Worm (Caenorhabditis elegans) whole organism, young adult: ENCODE measurements around the gene qdpr-1.
"Not testable (repeated sequence)": the region's sequence is repeated elsewhere in the genome, so short reads cannot be mapped to it uniquely, and the experiment has no call there.

ENCODE experiments used
- B0261.1 ChIP-seq: sonication (generic microtip); optimal IDR thresholded peaks from 2 replicates; lab custom pipeline; 2016; ENCODE audit warnings: mild to moderate bottlenecking, missing genetic modification characterization, moderate library complexity, missing compliant biosample characterization
- C06A6.2 ChIP-seq: fragments of 200-800 bp; sonication (Bioruptor generic); conservative IDR thresholded peaks from 2 replicates; pipeline ENCODE4 v1.3.6; 2022; ENCODE audit warnings: missing genetic modification characterization, missing compliant biosample characterization
- C17E4.6 ChIP-seq: fragments of 200-800 bp; sonication (Bioruptor generic); IDR thresholded peaks from 2 replicates; pipeline ENCODE4 v1.3.6; 2022; ENCODE audit warnings: missing genetic modification reagents, missing genetic modification characterization, missing compliant biosample characterization
- D2030.7 ChIP-seq: fragments of 200-800 bp; sonication (Bioruptor generic); IDR thresholded peaks from 2 replicates; pipeline ENCODE4 v1.3.6; 2022; ENCODE audit warnings: missing genetic modification reagents, missing genetic modification characterization, missing compliant biosample characterization
- F33H1.4 ChIP-seq: fragments of 200-800 bp; sonication (Bioruptor generic); IDR thresholded peaks from 2 replicates; pipeline ENCODE4 v1.3.6; 2022; ENCODE audit warnings: missing genetic modification reagents, missing genetic modification characterization, missing compliant biosample characterization
- F57C9.4 ChIP-seq: sonication (generic microtip); optimal IDR thresholded peaks from 2 replicates; lab custom pipeline; 2017; ENCODE audit warnings: mild to moderate bottlenecking, missing genetic modification characterization, missing compliant biosample characterization
- K11D2.4 ChIP-seq: fragments of 200-800 bp; sonication (Bioruptor generic); IDR thresholded peaks from 2 replicates; pipeline ENCODE4 v1.3.6; 2022; ENCODE audit warnings: missing genetic modification reagents, missing genetic modification characterization, missing compliant biosample characterization
- T07F8.4 ChIP-seq: sonication (generic microtip); optimal IDR thresholded peaks from 2 replicates; lab custom pipeline; 2016; ENCODE audit warnings: mild to moderate bottlenecking, missing genetic modification characterization, moderate library complexity, missing compliant biosample characterization
- Y56A3A.18 ChIP-seq: fragments of 200-800 bp; sonication (Bioruptor generic); IDR thresholded peaks from 2 replicates; pipeline ENCODE4 v1.3.6; 2022; ENCODE audit warnings: missing genetic modification reagents, missing genetic modification characterization, missing compliant biosample characterization
- ZK185.1 ChIP-seq: sonication (generic microtip); optimal IDR thresholded peaks from 2 replicates; lab custom pipeline; 2016; ENCODE audit warnings: mild to moderate bottlenecking, missing genetic modification characterization, missing compliant biosample characterization; ENCODE audit not compliant: poor library complexity, severe bottlenecking
- ama-1 ChIP-seq, 3 experiments: fragments of 150-350 bp in 1 of 3; sonication (generic microtip) in 2 of 3; optimal IDR thresholded peaks; 2 replicates each; lab custom pipeline; 2014 to 2018; ENCODE audit warnings: missing biosample characterization in 2 of 3, missing genetic modification characterization in 2 of 3, missing genetic modification reagents in 2 of 3
- aptf-2 ChIP-seq: fragments of 200-800 bp; sonication (Bioruptor generic); conservative IDR thresholded peaks from 2 replicates; pipeline ENCODE4 v1.3.6; 2022; ENCODE audit warnings: missing genetic modification reagents, missing genetic modification characterization, missing compliant biosample characterization
- ceh-40 ChIP-seq: fragments of 200-800 bp; sonication (Bioruptor generic); IDR thresholded peaks from 2 replicates; pipeline ENCODE4 v1.3.6; 2022; ENCODE audit warnings: missing genetic modification characterization, missing compliant biosample characterization
- ceh-91 ChIP-seq: fragments of 200-800 bp; sonication (Bioruptor generic); IDR thresholded peaks from 2 replicates; pipeline ENCODE4 v1.3.6; 2022; ENCODE audit warnings: missing genetic modification reagents, missing genetic modification characterization, missing compliant biosample characterization
- die-1 ChIP-seq: sonication (generic microtip); optimal IDR thresholded peaks from 2 replicates; lab custom pipeline; 2016; ENCODE audit warnings: missing genotype, mild to moderate bottlenecking, missing genetic modification characterization, missing compliant biosample characterization
- dpff-1 ChIP-seq: sonication (generic microtip); optimal IDR thresholded peaks from 2 replicates; lab custom pipeline; 2017; ENCODE audit warnings: mild to moderate bottlenecking, missing genetic modification characterization, missing compliant biosample characterization
- ets-4 ChIP-seq: fragments of 200-800 bp; sonication (Bioruptor generic); optimal IDR thresholded peaks from 2 replicates; lab custom pipeline; 2018; ENCODE audit warnings: mild to moderate bottlenecking, missing genetic modification characterization, missing compliant biosample characterization
- gei-17 ChIP-seq: fragments of 200-800 bp; sonication (Bioruptor generic); optimal IDR thresholded peaks from 2 replicates; lab custom pipeline; 2018; ENCODE audit warnings: mild to moderate bottlenecking, missing genetic modification characterization, missing compliant biosample characterization
- him-1 ChIP-seq: sonication (generic microtip); optimal IDR thresholded peaks from 2 replicates; lab custom pipeline; 2016; ENCODE audit warnings: missing genotype, missing genetic modification reagents, missing genetic modification characterization, missing compliant biosample characterization
- hmg-20 ChIP-seq: fragments of 200-800 bp; sonication (Bioruptor generic); IDR thresholded peaks from 2 replicates; pipeline ENCODE4 v1.3.6; 2022; ENCODE audit warnings: missing genetic modification reagents, missing genetic modification characterization, missing compliant biosample characterization
- let-526 ChIP-seq: fragments of 200-800 bp; sonication (Bioruptor generic); IDR thresholded peaks from 2 replicates; pipeline ENCODE4 v1.3.6; 2022; ENCODE audit warnings: missing genetic modification reagents, missing genetic modification characterization, missing compliant biosample characterization
- let-607 ChIP-seq, 2 experiments: fragments of 200-800 bp in 1 of 2; sonication (Bioruptor generic) in 1 of 2; sonication (generic microtip) in 1 of 2; optimal IDR thresholded peaks; 2 replicates each; lab custom pipeline; 2016 to 2018; ENCODE audit warnings: mild to moderate bottlenecking in 2 of 2, missing compliant biosample characterization in 2 of 2, missing genetic modification characterization in 2 of 2, moderate library complexity in 2 of 2, missing genotype in 1 of 2
- mel-28 ChIP-seq: sonication (generic microtip); optimal IDR thresholded peaks from 2 replicates; lab custom pipeline; 2016; ENCODE audit warnings: borderline replicate concordance, mild to moderate bottlenecking, missing genetic modification characterization, missing compliant biosample characterization
- nfya-1 ChIP-seq: sonication (generic microtip); optimal IDR thresholded peaks from 2 replicates; lab custom pipeline; 2017; ENCODE audit warnings: antibody characterized with exemption, missing compliant biosample characterization, missing genetic modification characterization, borderline replicate concordance; ENCODE audit not compliant: insufficient read depth
- nhr-179 ChIP-seq: sonication (generic microtip); optimal IDR thresholded peaks from 2 replicates; lab custom pipeline; 2016; ENCODE audit warnings: mild to moderate bottlenecking, missing genetic modification characterization, missing compliant biosample characterization
- nhr-90 ChIP-seq: sonication (generic microtip); optimal IDR thresholded peaks from 2 replicates; lab custom pipeline; 2016; ENCODE audit warnings: missing genotype, mild to moderate bottlenecking, missing genetic modification characterization, missing compliant biosample characterization
- sea-2 ChIP-seq: fragments of 200-800 bp; sonication (Bioruptor generic); IDR thresholded peaks from 2 replicates; pipeline ENCODE4 v1.3.6; 2022; ENCODE audit warnings: missing genetic modification characterization, missing compliant biosample characterization
- snpc-1.1 ChIP-seq: sonication (generic microtip); optimal IDR thresholded peaks from 2 replicates; lab custom pipeline; 2017; ENCODE audit warnings: missing genetic modification characterization, mild to moderate bottlenecking, missing compliant biosample characterization, antibody characterized with exemption, moderate library complexity, missing genotype, missing genetic modification reagents; ENCODE audit not compliant: insufficient read depth
- snpc-3.4 ChIP-seq: sonication (generic microtip); optimal IDR thresholded peaks from 2 replicates; lab custom pipeline; 2017; ENCODE audit warnings: missing genetic modification characterization, mild to moderate bottlenecking, missing compliant biosample characterization, antibody characterized with exemption, moderate library complexity, missing genotype, missing genetic modification reagents
- snpc-4 ChIP-seq, 5 experiments: fragments of 150-350 bp in 1 of 5; sonication (generic microtip) in 4 of 5; optimal IDR thresholded peaks; 2 replicates each; lab custom pipeline; 2014 to 2018; ENCODE audit warnings: missing genetic modification characterization in 5 of 5, missing biosample characterization in 3 of 5, antibody characterized with exemption in 2 of 5, mild to moderate bottlenecking in 2 of 5, missing compliant biosample characterization in 2 of 5, missing genotype in 2 of 5, moderate library complexity in 2 of 5, missing genetic modification reagents in 1 of 5
- zfh-2 ChIP-seq: fragments of 200-800 bp; sonication (Bioruptor generic); conservative IDR thresholded peaks from 2 replicates; pipeline ENCODE4 v1.3.6; 2022; ENCODE audit warnings: missing genetic modification reagents, missing genetic modification characterization, missing compliant biosample characterization
- zim-3 ChIP-seq: sonication (generic microtip); optimal IDR thresholded peaks from 2 replicates; lab custom pipeline; 2017; ENCODE audit warnings: mild to moderate bottlenecking, missing genetic modification characterization, moderate library complexity, missing compliant biosample characterization
- ztf-3 ChIP-seq: fragments of 200-800 bp; sonication (Bioruptor generic); optimal IDR thresholded peaks from 2 replicates; lab custom pipeline; 2018; ENCODE audit warnings: mild to moderate bottlenecking, missing genetic modification characterization, missing compliant biosample characterization
- ztf-6 ChIP-seq: fragments of 200-800 bp; sonication (Bioruptor generic); IDR thresholded peaks from 2 replicates; pipeline ENCODE4 v1.3.6; 2022; ENCODE audit warnings: missing genetic modification reagents, missing genetic modification characterization, missing compliant biosample characterization

Gene qdpr-1

ce11 chrIII:13401673-13402258 lies 8.1 kb downstream of the qdpr-1 start, which contains the start of the genes srlf-9 and srlf-10:
TSS of gene srlf-9 (minus strand) at chrIII:13401773.
TSS of gene srlf-10 (plus strand) at chrIII:13402208.
- TF ChIP-seq B0261.1 (tag; lab: Kevin White, UChicago); C17E4.6 (GFP tag; lab: Robert Waterston, UW); snpc-1.1: not testable (repeated sequence)

ce11 chrIII:13402934-13403333 lies 9.2 kb downstream of the qdpr-1 start, which contains the start of gene mig-18:
TSS of gene mig-18 (plus strand) at chrIII:13403234.
- TF ChIP-seq ztf-3 (GFP tag; lab: Kevin White, UChicago) (no peak), let-526 (GFP tag; lab: Robert Waterston, UW) (no peak), C06A6.2 (no peak), ets-4 (GFP tag; lab: Kevin White, UChicago) (no peak), hmg-20 (GFP tag; lab: Robert Waterston, UW) (no peak), T07F8.4 (no peak), gei-17 (GFP tag; lab: Kevin White, UChicago) (no peak), die-1 (no peak), him-1 (tag; lab: Kevin White, UChicago) (no peak), sea-2 (GFP tag; lab: Robert Waterston, UW) (no peak), nfya-1 (tag; lab: Kevin White, UChicago) (no peak), nhr-90 (tag; lab: Kevin White, UChicago) (no peak), aptf-2 (no peak), F57C9.4 (tag; lab: Kevin White, UChicago) (no peak), snpc-3.4 (tag; lab: Kevin White, UChicago) (no peak), snpc-4 (GFP tag; optimal IDR thresholded peaks at IDR 0.05; lab: Kevin White, UChicago) (no peak), snpc-4 (tag; optimal IDR thresholded peaks at IDR 0.05; lab: Kevin White, UChicago) (no peak), let-607 (tag; optimal IDR thresholded peaks at IDR 0.05; lab: Kevin White, UChicago) (no peak), D2030.7 (GFP tag; lab: Robert Waterston, UW) (no peak), ceh-91 (GFP tag; lab: Robert Waterston, UW) (no peak), zim-3 (tag; lab: Kevin White, UChicago) (no peak)

- no peak for TF ChIP-seq K11D2.4 (GFP tag; lab: Robert Waterston, UW)
- TF ChIP-seq ama-1 (optimal IDR thresholded peaks at IDR 0.05; lab: Kevin White, UChicago) = no peak
- no peak for TF ChIP-seq ama-1 (GFP tag; optimal IDR thresholded peaks at IDR 0.05; lab: Kevin White, UChicago)
- no peak for TF ChIP-seq ztf-6 (GFP tag; lab: Robert Waterston, UW)
- TF ChIP-seq dpff-1 (tag; lab: Kevin White, UChicago) = no peak
- no peak for TF ChIP-seq D2030.7 (GFP tag; lab: Robert Waterston, UW)
- TF ChIP-seq mel-28 (tag; lab: Kevin White, UChicago) = no peak
- no peak for TF ChIP-seq ZK185.1 (tag; lab: Kevin White, UChicago)
- no peak for TF ChIP-seq zfh-2 (GFP tag; lab: Robert Waterston, UW)
- no peak for TF ChIP-seq ceh-40 (GFP tag; lab: Robert Waterston, UW)
- TF ChIP-seq snpc-3.4 (tag; lab: Kevin White, UChicago) = no peak
- TF ChIP-seq Y56A3A.18 = no peak
- no peak for TF ChIP-seq F33H1.4 (GFP tag; lab: Robert Waterston, UW)
- TF ChIP-seq nhr-179 (tag; lab: Kevin White, UChicago) = no peak
- TF ChIP-seq, all 124 proteins: peak for 0
Measured at ce11 chrIII:13404418-13404817, 10.7 kb downstream of the qdpr-1 start, which contains the start of gene ttr-52. TSS of gene ttr-52 (plus strand) at chrIII:13404718.
